Comparison of ENCODE assay signal across 3 worm cellular contexts in genomic region chrIII:7155631-7156030, ce11.
A peak's percentile ranks its signal among the peaks of the same experiment; 100 is the strongest.
TF ChIP-seq lines count a peak whose summit lies in the region.

No protein-coding gene starts in this region.

TF ChIP-seq in whole organism, L1 larva, 84 proteins besides CTCF, POLR2A, EP300 and RAD21 (continued from another document and continues in another):
- TF ChIP-seq nhr-90 (tag; optimal IDR thresholded peaks at IDR 0.05; lab: Kevin White, UChicago; ENCODE audit: poor library complexity) (peak; percentile 86), F16B12.6 (tag; optimal IDR thresholded peaks at IDR 0.05; lab: Kevin White, UChicago) (no peak), jun-1 (tag; optimal IDR thresholded peaks at IDR 0.05; lab: Kevin White, UChicago) (peak; percentile 88), elt-3 (tag; optimal IDR thresholded peaks at IDR 0.05; lab: Kevin White, UChicago) (peak in 3 of 6 experiments; percentile 16 to 85 (median 49)), ama-1 (optimal IDR thresholded peaks at IDR 0.05; lab: Kevin White, UChicago) (peak; percentile 83), pag-3 (tag; optimal IDR thresholded peaks at IDR 0.05; lab: Kevin White, UChicago; ENCODE audit: borderline replicate concordance, insufficient read depth) (no peak), elt-2 (tag; optimal IDR thresholded peaks at IDR 0.05; lab: Kevin White, UChicago) (peak; percentile 80), lin-14 (GFP tag; optimal IDR thresholded peaks at IDR 0.05; lab: Kevin White, UChicago) (peak; percentile 99), efl-1 (optimal IDR thresholded peaks at IDR 0.05; lab: Kevin White, UChicago) (peak; percentile 87 to 92), efl-1 (GFP tag; optimal IDR thresholded peaks at IDR 0.05 in 1 of 2; lab: Kevin White, UChicago) (peak; percentile 61 to 97), sup-37 (GFP tag; optimal IDR thresholded peaks at IDR 0.05; lab: Kevin White, UChicago) (peak; percentile 41), fos-1 (tag; optimal IDR thresholded peaks at IDR 0.05; lab: Kevin White, UChicago) (peak; percentile 91), blmp-1 (tag; optimal IDR thresholded peaks at IDR 0.05; lab: Kevin White, UChicago) (peak; percentile 70), skn-1 (tag; optimal IDR thresholded peaks at IDR 0.05; lab: Kevin White, UChicago) (peak; percentile 70), isw-1 (GFP tag; IDR thresholded peaks at IDR 0.05; lab: Robert Waterston, UW) (peak; percentile 93), C04F5.9 (tag; optimal IDR thresholded peaks at IDR 0.05; lab: Kevin White, UChicago) (peak; percentile 43), tbx-2 (tag; optimal IDR thresholded peaks at IDR 0.05; lab: Kevin White, UChicago) (peak; percentile 96), nhr-71 (tag; optimal IDR thresholded peaks at IDR 0.05; lab: Kevin White, UChicago) (peak; percentile 99), snpc-4 (tag; optimal IDR thresholded peaks at IDR 0.05; lab: Kevin White, UChicago) (peak; percentile 68), nhr-84 (tag; optimal IDR thresholded peaks at IDR 0.05; lab: Kevin White, UChicago) (no peak), ets-5 (GFP tag; IDR thresholded peaks at IDR 0.05; lab: Robert Waterston, UW) (no peak), ceh-82 (tag; optimal IDR thresholded peaks at IDR 0.05; lab: Kevin White, UChicago) (peak; percentile 79 to 92 (median 89)), aha-1 (tag; optimal IDR thresholded peaks at IDR 0.05; lab: Kevin White, UChicago) (peak; percentile 34), grh-1 (GFP tag; IDR thresholded peaks at IDR 0.05; lab: Robert Waterston, UW) (peak; percentile 77), nhr-237 (tag; optimal IDR thresholded peaks at IDR 0.05; lab: Kevin White, UChicago) (peak; percentile 52), ceh-63 (GFP tag; optimal IDR thresholded peaks at IDR 0.05; lab: Kevin White, UChicago) (no peak), xbp-1 (tag; optimal IDR thresholded peaks at IDR 0.05; lab: Kevin White, UChicago) (peak; percentile 88), unc-62 (GFP tag; optimal IDR thresholded peaks at IDR 0.05; lab: Kevin White, UChicago) (no peak), alr-1 (tag; optimal IDR thresholded peaks at IDR 0.05; lab: Kevin White, UChicago; ENCODE audit: borderline replicate concordance) (no peak), fkh-10 (GFP tag; optimal IDR thresholded peaks at IDR 0.05; lab: Kevin White, UChicago) (peak; percentile 91), lin-39 (tag; optimal IDR thresholded peaks at IDR 0.05; lab: Kevin White, UChicago) (peak; percentile 72), ces-1 (GFP tag; optimal IDR thresholded peaks at IDR 0.05; lab: Kevin White, UChicago) (no peak), swsn-7 (tag; optimal IDR thresholded peaks at IDR 0.05; lab: Kevin White, UChicago) (peak; percentile 94), rnt-1 (tag; optimal IDR thresholded peaks at IDR 0.05; lab: Kevin White, UChicago) (peak; percentile 90), unc-86 (tag; optimal IDR thresholded peaks at IDR 0.05; lab: Kevin White, UChicago) (peak; percentile 97), nhr-12 (tag; optimal IDR thresholded peaks at IDR 0.05; lab: Kevin White, UChicago) (no peak), zag-1 (tag; optimal IDR thresholded peaks at IDR 0.05; lab: Kevin White, UChicago) (peak; percentile 79), irx-1 (tag; optimal IDR thresholded peaks at IDR 0.05; lab: Kevin White, UChicago) (peak; percentile 86), pqm-1 (tag; optimal IDR thresholded peaks at IDR 0.05; lab: Kevin White, UChicago) (peak; percentile 51), lin-15B (tag; optimal IDR thresholded peaks at IDR 0.05; lab: Kevin White, UChicago) (peak; percentile 66), sox-4 (tag; optimal IDR thresholded peaks at IDR 0.05; lab: Kevin White, UChicago) (peak; percentile 62), lin-13 (GFP tag; optimal IDR thresholded peaks at IDR 0.05; lab: Kevin White, UChicago) (peak; percentile 89), egl-13 (tag; optimal IDR thresholded peaks at IDR 0.05; lab: Kevin White, UChicago) (peak; percentile 82)

TF ChIP-seq in whole organism, L3 larva, 47 proteins besides CTCF, POLR2A, EP300 and RAD21 (continued from another document):
- peak; percentile 52 for TF ChIP-seq ceh-82 (tag; optimal IDR thresholded peaks at IDR 0.05; lab: Kevin White, UChicago)
- peak; percentile 75 for TF ChIP-seq R02D3.7 (tag; optimal IDR thresholded peaks at IDR 0.05; lab: Kevin White, UChicago)
- peak; percentile 34 for TF ChIP-seq fos-1 (tag; optimal IDR thresholded peaks at IDR 0.05; lab: Kevin White, UChicago)
- TF ChIP-seq fkh-10 (GFP tag; optimal IDR thresholded peaks at IDR 0.05; lab: Kevin White, UChicago), result peak; percentile 98
- TF ChIP-seq nhr-67 (tag; optimal IDR thresholded peaks at IDR 0.05; lab: Kevin White, UChicago), result peak; percentile 15
- TF ChIP-seq zag-1 (tag; optimal IDR thresholded peaks at IDR 0.05; lab: Kevin White, UChicago), result peak; percentile 81
- peak; percentile 69 for TF ChIP-seq nhr-77 (tag; optimal IDR thresholded peaks at IDR 0.05; lab: Kevin White, UChicago)
- no peak for TF ChIP-seq nhr-237 (tag; optimal IDR thresholded peaks at IDR 0.05; lab: Kevin White, UChicago)
- peak; percentile 89 for TF ChIP-seq jun-1 (tag; optimal IDR thresholded peaks at IDR 0.05; lab: Kevin White, UChicago)
- TF ChIP-seq aly-2 (tag; optimal IDR thresholded peaks at IDR 0.05; lab: Kevin White, UChicago), result no peak
- TF ChIP-seq elt-1 (tag; optimal IDR thresholded peaks at IDR 0.05; lab: Kevin White, UChicago), result peak; percentile 40
- TF ChIP-seq nhr-25 (tag; optimal IDR thresholded peaks at IDR 0.05; lab: Kevin White, UChicago), result peak; percentile 87
- TF ChIP-seq lin-39 (tag; optimal IDR thresholded peaks at IDR 0.05; lab: Kevin White, UChicago), result peak; percentile 67
- no peak for TF ChIP-seq nhr-12 (tag; optimal IDR thresholded peaks at IDR 0.05; lab: Kevin White, UChicago)
- TF ChIP-seq daf-12 (tag; optimal IDR thresholded peaks at IDR 0.05; lab: Kevin White, UChicago), result no peak
- TF ChIP-seq sea-2 (GFP tag; optimal IDR thresholded peaks at IDR 0.05; lab: Kevin White, UChicago), result peak; percentile 13
- peak; percentile 89 for TF ChIP-seq ceh-28 (tag; optimal IDR thresholded peaks at IDR 0.05; lab: Kevin White, UChicago)
- peak; percentile 79 for TF ChIP-seq tbx-2 (tag; optimal IDR thresholded peaks at IDR 0.05; lab: Kevin White, UChicago)
- peak; percentile 79 for TF ChIP-seq ama-1 (optimal IDR thresholded peaks at IDR 0.05; lab: Kevin White, UChicago)
- TF ChIP-seq hmg-11 (tag; optimal IDR thresholded peaks at IDR 0.05; lab: Kevin White, UChicago), result peak; percentile 92
- peak; percentile 94 for TF ChIP-seq nfya-1 (tag; optimal IDR thresholded peaks at IDR 0.05; lab: Kevin White, UChicago; ENCODE audit: insufficient read depth)
- TF ChIP-seq ceh-16 (tag; optimal IDR thresholded peaks at IDR 0.05; lab: Kevin White, UChicago), result no peak
- TF ChIP-seq elt-2 (tag; optimal IDR thresholded peaks at IDR 0.05; lab: Kevin White, UChicago), result peak; percentile 83
- peak; percentile 74 for TF ChIP-seq nhr-11 (tag; optimal IDR thresholded peaks at IDR 0.05; lab: Kevin White, UChicago)
- no peak for TF ChIP-seq nhr-28 (tag; optimal IDR thresholded peaks at IDR 0.05; lab: Kevin White, UChicago)
- peak; percentile 69 for TF ChIP-seq unc-62 (GFP tag; optimal IDR thresholded peaks at IDR 0.05; lab: Kevin White, UChicago)
- no peak for TF ChIP-seq ceh-9 (tag; optimal IDR thresholded peaks at IDR 0.05; lab: Kevin White, UChicago)
- peak; percentile 98 for TF ChIP-seq mdl-1 (tag; optimal IDR thresholded peaks at IDR 0.05; lab: Kevin White, UChicago)

TF ChIP-seq in whole organism, young adult, 124 proteins besides CTCF, POLR2A, EP300 and RAD21 (continued from another document):
- TF ChIP-seq nfya-2 (GFP tag; IDR thresholded peaks at IDR 0.05; lab: Robert Waterston, UW), result no peak
- peak; percentile 51 for TF ChIP-seq tbp1 (GFP tag; optimal IDR thresholded peaks at IDR 0.05; lab: Kevin White, UChicago)
- peak; percentile 88 for TF ChIP-seq K11D2.4 (GFP tag; IDR thresholded peaks at IDR 0.05; lab: Robert Waterston, UW)
- TF ChIP-seq F52B5.7 (tag; optimal IDR thresholded peaks at IDR 0.05; lab: Kevin White, UChicago), result peak; percentile 58
- 0 out of 2 replicates have a peak, but pooled peaks have one; percentile 44 for TF ChIP-seq ceh-100 (GFP tag; IDR thresholded peaks at IDR 0.05; lab: Robert Waterston, UW)
- TF ChIP-seq chd-7 (tag; optimal IDR thresholded peaks at IDR 0.05; lab: Kevin White, UChicago), result peak; percentile 87
- no peak for TF ChIP-seq B0035.1 (tag; optimal IDR thresholded peaks at IDR 0.05; lab: Kevin White, UChicago)
- TF ChIP-seq lin-40 (tag; optimal IDR thresholded peaks at IDR 0.05; lab: Kevin White, UChicago), result peak; percentile 89
- TF ChIP-seq F10E7.11 (tag; optimal IDR thresholded peaks at IDR 0.05; lab: Kevin White, UChicago), result no peak
- no peak for TF ChIP-seq nhr-27 (tag; optimal IDR thresholded peaks at IDR 0.05; lab: Kevin White, UChicago)
- TF ChIP-seq madf-3 (GFP tag; IDR thresholded peaks at IDR 0.05; lab: Robert Waterston, UW), result peak; percentile 78
- TF ChIP-seq Y67H2A.10 (GFP tag; conservative IDR thresholded peaks at IDR 0.05; lab: Robert Waterston, UW), result peak; percentile 42; the same call in 1 of the 2 replicates
- peak; percentile 77 for TF ChIP-seq nhr-80 (tag; optimal IDR thresholded peaks at IDR 0.05; lab: Kevin White, UChicago)
- TF ChIP-seq D2030.7 (GFP tag; IDR thresholded peaks at IDR 0.05; lab: Robert Waterston, UW), result no peak
- peak; percentile 90 for TF ChIP-seq nfyb-1 (GFP tag; IDR thresholded peaks at IDR 0.05; lab: Robert Waterston, UW)
- 0 out of 2 replicates have a peak, but pooled peaks have one; percentile 50 for TF ChIP-seq Y56A3A.18 (GFP tag; IDR thresholded peaks at IDR 0.05; lab: Robert Waterston, UW)
- TF ChIP-seq nhr-90 (tag; optimal IDR thresholded peaks at IDR 0.05; lab: Kevin White, UChicago), result peak; percentile 19
- TF ChIP-seq Y95B8A.8 (GFP tag; IDR thresholded peaks at IDR 0.05; lab: Robert Waterston, UW), result peak; percentile 66; the same call in 1 of the 2 replicates
- no peak for TF ChIP-seq cebp-1 (GFP tag; IDR thresholded peaks at IDR 0.05; lab: Robert Waterston, UW)
- TF ChIP-seq cebp-1 (tag; optimal IDR thresholded peaks at IDR 0.05; lab: Kevin White, UChicago), result peak; percentile 88
- TF ChIP-seq sptf-2 (GFP tag; optimal IDR thresholded peaks at IDR 0.05; lab: Kevin White, UChicago), result no peak
- TF ChIP-seq ztf-18 (tag; optimal IDR thresholded peaks at IDR 0.05; lab: Kevin White, UChicago), result peak; percentile 18
- peak; percentile 33; the same call in 1 of the 2 replicates for TF ChIP-seq lir-1 (GFP tag; conservative IDR thresholded peaks at IDR 0.05; lab: Robert Waterston, UW)
- peak; percentile 60 for TF ChIP-seq tlf-1 (GFP tag; optimal IDR thresholded peaks at IDR 0.05; lab: Kevin White, UChicago)
- peak; percentile 12 for TF ChIP-seq gei-17 (GFP tag; optimal IDR thresholded peaks at IDR 0.05; lab: Kevin White, UChicago)
- peak; percentile 52 for TF ChIP-seq snpc-4 (GFP tag; optimal IDR thresholded peaks at IDR 0.05; lab: Kevin White, UChicago)
- peak; percentile 28 to 74 (median 59) for TF ChIP-seq snpc-4 (tag; optimal IDR thresholded peaks at IDR 0.05; lab: Kevin White, UChicago)
- TF ChIP-seq pbrm-1 (GFP tag; IDR thresholded peaks at IDR 0.05; lab: Robert Waterston, UW), result peak; percentile 82
- peak; percentile 25; the same call in 1 of the 2 replicates for TF ChIP-seq F33H1.4 (GFP tag; IDR thresholded peaks at IDR 0.05; lab: Robert Waterston, UW)
- no peak for TF ChIP-seq unc-130 (GFP tag; optimal IDR thresholded peaks at IDR 0.05; lab: Kevin White, UChicago)
- peak in 1 of 3 experiments; percentile 75 for TF ChIP-seq lin-35 (GFP tag; optimal IDR thresholded peaks at IDR 0.05; lab: Kevin White, UChicago)
- TF ChIP-seq F49E8.2 (tag; optimal IDR thresholded peaks at IDR 0.05; lab: Kevin White, UChicago; ENCODE audit: insufficient read depth), result no peak
- peak; percentile 30; the same call in 1 of the 2 replicates for TF ChIP-seq rcor-1 (GFP tag; IDR thresholded peaks at IDR 0.05; lab: Robert Waterston, UW)
- TF ChIP-seq ekl-4 (GFP tag; IDR thresholded peaks at IDR 0.05; lab: Robert Waterston, UW), result peak; percentile 85
- peak; percentile 83 for TF ChIP-seq ceh-27 (GFP tag; optimal IDR thresholded peaks at IDR 0.05; lab: Kevin White, UChicago)
- TF ChIP-seq rec-8 (tag; optimal IDR thresholded peaks at IDR 0.05; lab: Kevin White, UChicago), result no peak
- 0 out of 2 replicates have a peak, but pooled peaks have one; percentile 43 for TF ChIP-seq F39B2.1 (GFP tag; IDR thresholded peaks at IDR 0.05; lab: Robert Waterston, UW)
- peak; percentile 39 for TF ChIP-seq die-1 (tag; optimal IDR thresholded peaks at IDR 0.05; lab: Kevin White, UChicago)
- peak; percentile 18 for TF ChIP-seq athp-1 (tag; optimal IDR thresholded peaks at IDR 0.05; lab: Kevin White, UChicago)
- peak; percentile 38 for TF ChIP-seq pha-4 (tag; optimal IDR thresholded peaks at IDR 0.05; lab: Kevin White, UChicago)
- peak; percentile 82 for TF ChIP-seq C06A6.2 (GFP tag; conservative IDR thresholded peaks at IDR 0.05; lab: Robert Waterston, UW)
- TF ChIP-seq K12H6.12 (tag; optimal IDR thresholded peaks at IDR 0.05; lab: Kevin White, UChicago), result peak; percentile 94
- TF ChIP-seq madf-10 (tag; optimal IDR thresholded peaks at IDR 0.05; lab: Kevin White, UChicago), result peak; percentile 71
- peak; percentile 63 to 70 for TF ChIP-seq let-607 (tag; optimal IDR thresholded peaks at IDR 0.05; lab: Kevin White, UChicago)
- TF ChIP-seq B0336.3 (GFP tag; IDR thresholded peaks at IDR 0.05; lab: Robert Waterston, UW), result peak; percentile 87
- peak; percentile 60 for TF ChIP-seq lin-54 (GFP tag; optimal IDR thresholded peaks at IDR 0.05; lab: Kevin White, UChicago)
TF ChIP-seq in whole organism, young adult: peak in this region for 61.
